Worm (Caenorhabditis elegans): ENCODE measurements around the gene srb-3.

- no peak for TF ChIP-seq W03F9.2 (tag; optimal IDR thresholded peaks at IDR 0.05)
- no peak for TF ChIP-seq dao-5 (tag; optimal IDR thresholded peaks at IDR 0.05)
- TF ChIP-seq him-1 (tag; optimal IDR thresholded peaks at IDR 0.05): no peak
Observed at ce11 chrII:5157525-5157924, 9.1 kb downstream of the srb-3 start, which contains the start of gene srb-13.

Measured in whole organism, L4/young adult.